Fruit fly (Drosophila melanogaster) whole organism, prepupa: ENCODE measurements around the gene Cad88C.

ENCODE experiments used
- CG10669 ChIP-seq: fragments of 200-800 bp; sonication (Bioruptor generic); optimal IDR thresholded peaks from 3 replicates; lab custom pipeline; 2018; ENCODE audit warnings: missing biosample characterization, mild to moderate bottlenecking, missing genetic modification characterization, moderate library complexity
- CG11294 ChIP-seq: fragments of 200-800 bp; sonication (Bioruptor generic); IDR thresholded peaks from 2 replicates; pipeline ENCODE4 v1.3.6; 2022; ENCODE audit warnings: missing biosample characterization, missing genetic modification characterization
- CG11762 ChIP-seq: fragments of 200-800 bp; sonication (Bioruptor generic); optimal IDR thresholded peaks from 3 replicates; lab custom pipeline; 2016; ENCODE audit warnings: missing biosample characterization, missing genetic modification characterization; ENCODE audit not compliant: insufficient read depth
- CG11902 ChIP-seq: fragments of 200-800 bp; sonication (Bioruptor generic); optimal IDR thresholded peaks from 3 replicates; lab custom pipeline; 2016; ENCODE audit warnings: missing biosample characterization, missing genetic modification characterization
- CG15336 ChIP-seq: fragments of 200-800 bp; sonication (Bioruptor generic); IDR thresholded peaks from 2 replicates; pipeline ENCODE4 v1.3.6; 2022; ENCODE audit warnings: missing biosample characterization, missing genetic modification characterization
- CG1621 ChIP-seq: fragments of 200-800 bp; sonication (Bioruptor generic); optimal IDR thresholded peaks from 3 replicates; lab custom pipeline; 2018; ENCODE audit warnings: missing biosample characterization, mild to moderate bottlenecking, missing genetic modification characterization
- CG16779 ChIP-seq: fragments of 200-800 bp; sonication (Bioruptor generic); optimal IDR thresholded peaks from 3 replicates; lab custom pipeline; 2017; ENCODE audit warnings: missing biosample characterization, mild to moderate bottlenecking, missing genetic modification characterization
- CG3032 ChIP-seq: fragments of 200-800 bp; optimal IDR thresholded peaks from 2 replicates; lab custom pipeline; 2019; ENCODE audit warnings: missing biosample characterization, mild to moderate bottlenecking, missing genetic modification characterization, moderate library complexity
- CG31627 ChIP-seq: fragments of 200-800 bp; sonication (Bioruptor generic); optimal IDR thresholded peaks from 3 replicates; lab custom pipeline; 2016; ENCODE audit warnings: missing biosample characterization, missing genetic modification characterization
- CG32006 ChIP-seq: fragments of 200-800 bp; sonication (Bioruptor generic); optimal IDR thresholded peaks from 3 replicates; lab custom pipeline; 2017; ENCODE audit warnings: missing biosample characterization, mild to moderate bottlenecking, missing genetic modification characterization
- CG34406 ChIP-seq: fragments of 200-800 bp; sonication (Bioruptor generic); optimal IDR thresholded peaks from 3 replicates; lab custom pipeline; 2016; ENCODE audit warnings: missing biosample characterization, missing genetic modification characterization
- CG3919 ChIP-seq: fragments of 200-800 bp; sonication (Bioruptor generic); optimal IDR thresholded peaks from 3 replicates; lab custom pipeline; 2016; ENCODE audit warnings: missing biosample characterization, missing genetic modification characterization
- CG4318 ChIP-seq: fragments of 200-800 bp; sonication (Bioruptor generic); optimal IDR thresholded peaks from 3 replicates; lab custom pipeline; 2017; ENCODE audit warnings: missing biosample characterization, mild to moderate bottlenecking, missing genetic modification characterization
- CG6163 ChIP-seq: fragments of 200-800 bp; sonication (Bioruptor generic); IDR thresholded peaks from 3 replicates; pipeline ENCODE4 v1.3.6; 2022; ENCODE audit warnings: missing biosample characterization, missing genetic modification characterization
- CG6276 ChIP-seq: fragments of 200-800 bp; sonication (Bioruptor generic); optimal IDR thresholded peaks from 2 replicates; lab custom pipeline; 2017; ENCODE audit warnings: missing biosample characterization, mild to moderate bottlenecking, missing genetic modification characterization
- CG6792 ChIP-seq: fragments of 200-800 bp; sonication (Bioruptor generic); optimal IDR thresholded peaks from 3 replicates; lab custom pipeline; 2016; ENCODE audit warnings: missing biosample characterization, missing genetic modification characterization
- CG6854 ChIP-seq: fragments of 200-800 bp; sonication (Bioruptor generic); optimal IDR thresholded peaks from 2 replicates; lab custom pipeline; 2017; ENCODE audit warnings: missing biosample characterization, mild to moderate bottlenecking, missing genetic modification characterization
- CG7368 ChIP-seq: fragments of 200-800 bp; sonication (Bioruptor generic); optimal IDR thresholded peaks from 3 replicates; lab custom pipeline; 2016; ENCODE audit warnings: missing biosample characterization, missing genetic modification characterization
- CG8319 ChIP-seq: fragments of 200-800 bp; sonication (Bioruptor generic); optimal IDR thresholded peaks from 3 replicates; lab custom pipeline; 2016; ENCODE audit warnings: missing biosample characterization, missing genetic modification characterization
- CG8632 ChIP-seq: fragments of 200-800 bp; sonication (Bioruptor generic); optimal IDR thresholded peaks from 3 replicates; lab custom pipeline; 2016; ENCODE audit warnings: missing biosample characterization, missing genetic modification characterization
- CG9139 ChIP-seq: fragments of 200-800 bp; sonication (Bioruptor generic); optimal IDR thresholded peaks from 3 replicates; lab custom pipeline; 2017; ENCODE audit warnings: missing biosample characterization, mild to moderate bottlenecking, missing genetic modification characterization
- Eip75B ChIP-seq: fragments of 200-800 bp; sonication (Bioruptor generic); optimal IDR thresholded peaks from 3 replicates; lab custom pipeline; 2016; ENCODE audit warnings: missing biosample characterization, missing genetic modification characterization
- Eip78C ChIP-seq: fragments of 200-800 bp; sonication (Bioruptor generic); peaks from one replicate; lab custom pipeline; 2016; ENCODE audit warnings: missing biosample characterization, missing genetic modification characterization
- Ets21C ChIP-seq: fragments of 200-800 bp; sonication (Bioruptor generic); optimal IDR thresholded peaks from 3 replicates; lab custom pipeline; 2016; ENCODE audit warnings: missing biosample characterization, missing genetic modification characterization
- Gug ChIP-seq: fragments of 200-800 bp; sonication (Bioruptor generic); IDR thresholded peaks from 2 replicates; pipeline ENCODE4 v1.3.6; 2022; ENCODE audit warnings: missing biosample characterization, missing genetic modification characterization
- Hr4 ChIP-seq: fragments of 200-800 bp; sonication (Bioruptor generic); optimal IDR thresholded peaks from 3 replicates; lab custom pipeline; 2016; ENCODE audit warnings: missing biosample characterization, missing genetic modification characterization
- Lpt ChIP-seq: fragments of 200-800 bp; sonication (Bioruptor generic); optimal IDR thresholded peaks from 3 replicates; lab custom pipeline; 2016; ENCODE audit warnings: missing biosample characterization, missing genetic modification characterization
- Met ChIP-seq: fragments of 200-800 bp; sonication (Bioruptor generic); optimal IDR thresholded peaks from 3 replicates; lab custom pipeline; 2016; ENCODE audit warnings: missing biosample characterization, missing genetic modification characterization
- OdsH ChIP-seq: fragments of 200-800 bp; sonication (Bioruptor generic); optimal IDR thresholded peaks from 3 replicates; lab custom pipeline; 2016; ENCODE audit warnings: missing biosample characterization, missing genetic modification characterization
- Sox102F ChIP-seq: fragments of 200-800 bp; sonication (Bioruptor generic); optimal IDR thresholded peaks from 2 replicates; lab custom pipeline; 2016; ENCODE audit warnings: missing biosample characterization, mild to moderate bottlenecking, missing genetic modification characterization
- Sox15 ChIP-seq: fragments of 200-800 bp; sonication (Bioruptor generic); optimal IDR thresholded peaks from 3 replicates; lab custom pipeline; 2016; ENCODE audit warnings: missing biosample characterization, missing genetic modification characterization
- achi ChIP-seq: fragments of 200-800 bp; sonication (Bioruptor generic); optimal IDR thresholded peaks from 3 replicates; lab custom pipeline; 2016; ENCODE audit warnings: missing biosample characterization, missing genetic modification characterization
- acj6 ChIP-seq: fragments of 200-800 bp; sonication (Bioruptor generic); optimal IDR thresholded peaks from 3 replicates; lab custom pipeline; 2016; ENCODE audit warnings: missing biosample characterization, missing genetic modification characterization
- cyc ChIP-seq: fragments of 200-800 bp; sonication (Bioruptor generic); optimal IDR thresholded peaks from 3 replicates; lab custom pipeline; 2016; ENCODE audit warnings: missing biosample characterization, missing genetic modification characterization
- dac ChIP-seq: fragments of 200-800 bp; sonication (Bioruptor generic); optimal IDR thresholded peaks from 2 replicates; lab custom pipeline; 2017; ENCODE audit warnings: missing biosample characterization, mild to moderate bottlenecking, missing genetic modification characterization
- dsx ChIP-seq: fragments of 200-800 bp; optimal IDR thresholded peaks from 3 replicates; lab custom pipeline; 2019; ENCODE audit warnings: missing biosample characterization, mild to moderate bottlenecking, missing genetic modification characterization, moderate library complexity; ENCODE audit not compliant: poor library complexity, severe bottlenecking
- eg ChIP-seq: fragments of 200-800 bp; sonication (Bioruptor generic); IDR thresholded peaks from 3 replicates; pipeline ENCODE4 v1.3.6; 2022; ENCODE audit warnings: missing biosample characterization, missing genetic modification characterization
- esn ChIP-seq: fragments of 200-800 bp; sonication (Bioruptor generic); optimal IDR thresholded peaks from 2 replicates; lab custom pipeline; 2016; ENCODE audit warnings: missing biosample characterization, mild to moderate bottlenecking, missing genetic modification characterization, moderate library complexity
- fd59A ChIP-seq: fragments of 200-800 bp; sonication (Bioruptor generic); optimal IDR thresholded peaks from 2 replicates; lab custom pipeline; 2017; ENCODE audit warnings: missing biosample characterization, mild to moderate bottlenecking, missing genetic modification characterization, missing genetic modification reagents
- fd85E ChIP-seq: fragments of 200-800 bp; sonication (Bioruptor generic); optimal IDR thresholded peaks from 3 replicates; lab custom pipeline; 2016; ENCODE audit warnings: missing biosample characterization, missing genetic modification characterization
- fkh ChIP-seq: fragments of 200-800 bp; sonication (Bioruptor generic); optimal IDR thresholded peaks from 3 replicates; lab custom pipeline; 2017; ENCODE audit warnings: missing biosample characterization, mild to moderate bottlenecking, missing genetic modification characterization, moderate library complexity
- lz ChIP-seq: fragments of 200-800 bp; sonication (Bioruptor generic); optimal IDR thresholded peaks from 3 replicates; lab custom pipeline; 2016; ENCODE audit warnings: missing biosample characterization, missing genetic modification characterization
- net ChIP-seq: fragments of 200-800 bp; sonication (Bioruptor generic); optimal IDR thresholded peaks from 3 replicates; lab custom pipeline; 2016; ENCODE audit warnings: missing biosample characterization, missing genetic modification characterization
- pdm3 ChIP-seq: fragments of 200-800 bp; sonication (Bioruptor generic); optimal IDR thresholded peaks from 3 replicates; lab custom pipeline; 2016; ENCODE audit warnings: missing biosample characterization, missing genetic modification characterization
- salr ChIP-seq, 2 experiments: fragments of 200-800 bp; sonication (Bioruptor generic); optimal IDR thresholded peaks; 3 replicates each; lab custom pipeline; 2016 to 2018; ENCODE audit warnings: missing biosample characterization in 2 of 2, missing genetic modification characterization in 2 of 2, mild to moderate bottlenecking in 1 of 2
- svp ChIP-seq: fragments of 200-800 bp; sonication (Bioruptor generic); peaks from one replicate; lab custom pipeline; 2016; ENCODE audit warnings: missing biosample characterization, missing genetic modification characterization
- topi ChIP-seq: fragments of 200-800 bp; sonication (Bioruptor generic); optimal IDR thresholded peaks from 3 replicates; lab custom pipeline; 2016; ENCODE audit warnings: missing biosample characterization, missing genetic modification characterization
- vri ChIP-seq: fragments of 200-800 bp; sonication (Bioruptor generic); optimal IDR thresholded peaks from 3 replicates; lab custom pipeline; 2016; ENCODE audit warnings: missing biosample characterization, mild to moderate bottlenecking, missing genetic modification characterization

Gene Cad88C

DNA sequence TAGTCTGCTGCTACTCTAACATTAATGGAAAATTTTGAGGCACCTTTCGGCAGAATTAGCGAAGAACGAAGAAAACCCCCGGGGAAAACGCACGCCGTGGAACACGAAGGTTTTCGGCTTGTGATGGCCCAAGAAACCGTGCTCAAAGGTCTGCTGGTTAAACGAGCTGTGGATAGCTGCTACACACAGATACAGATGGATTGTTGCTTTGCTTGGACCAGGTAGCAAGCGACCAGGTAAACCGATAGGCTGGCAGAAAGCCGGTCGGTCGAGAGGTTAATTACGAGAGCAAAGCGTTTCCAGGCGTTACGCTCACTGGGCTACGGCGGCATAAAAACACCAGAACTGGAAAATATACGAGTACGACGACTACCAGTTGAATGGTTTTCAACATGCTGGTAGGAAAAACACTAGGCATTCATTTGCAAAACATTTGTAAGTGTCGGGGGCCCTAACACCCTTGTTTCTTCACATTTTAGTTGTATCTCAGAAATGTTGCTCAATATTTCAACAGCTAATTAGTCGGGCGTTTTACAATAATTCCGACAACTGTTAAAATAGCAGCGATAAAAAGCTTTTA is 22.1 kb downstream of the Cad88C start:
- TF ChIP-seq CG6854 (GFP tag; lab: Kevin White, UChicago): peak; percentile 5
- no peak for TF ChIP-seq topi

DNA sequence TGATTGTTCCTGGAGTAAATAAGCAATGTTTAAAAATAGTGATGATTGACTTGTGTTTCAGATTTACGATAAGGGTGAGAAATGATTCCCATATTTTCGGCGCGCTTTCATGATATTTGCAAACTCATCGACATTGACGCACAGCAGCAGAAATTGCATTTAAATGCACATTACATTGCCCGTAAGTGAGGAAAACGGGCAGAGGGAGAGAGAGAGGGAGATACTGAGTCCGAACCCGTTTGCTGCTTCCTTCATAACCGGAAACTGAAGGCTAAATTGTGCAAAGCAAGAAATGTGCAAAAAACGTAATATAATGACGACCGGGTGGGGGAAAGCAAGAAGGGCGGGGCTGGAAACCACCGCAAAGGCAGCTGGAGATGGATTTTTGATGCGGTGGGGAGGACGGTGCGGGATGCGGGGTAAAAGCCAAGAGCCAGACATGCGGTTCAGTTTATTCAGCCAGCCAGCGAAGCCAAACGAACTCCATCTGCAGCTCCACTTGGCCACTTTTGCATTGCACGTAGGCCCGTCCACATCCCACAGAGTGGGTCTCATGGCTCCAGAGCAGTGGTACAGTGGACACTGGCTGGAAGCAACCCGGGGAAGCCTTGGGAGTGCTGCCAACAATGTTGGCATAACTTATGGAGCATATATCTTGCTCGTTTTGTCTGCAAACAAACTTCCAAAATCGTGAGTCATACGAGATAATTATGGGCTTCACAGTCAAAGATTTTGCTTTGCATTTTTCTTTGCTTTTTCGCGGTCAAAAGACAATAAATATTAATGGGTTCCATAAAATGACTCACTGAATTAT is 23.0 kb downstream of the Cad88C start:
- TF ChIP-seq CG4318 (no peak), CG8632 (no peak), CG6792 (GFP tag; lab: Kevin White, UChicago) (peak; percentile 8), net (GFP tag; lab: Kevin White, UChicago) (no peak), CG15336 (0 out of 2 replicates have a peak, but pooled peaks have one; percentile 31), fkh (no peak), Met (no peak), CG1621 (tag; lab: Kevin White, UChicago) (peak; percentile 39), acj6 (GFP tag; lab: Kevin White, UChicago) (no peak), dac (no peak), OdsH (GFP tag; lab: Kevin White, UChicago) (no peak), Sox102F (no peak), fd59A (no peak), CG34406 (no peak), CG9139 (GFP tag; lab: Kevin White, UChicago) (peak; percentile 22), CG3919 (GFP tag; lab: Kevin White, UChicago) (peak; percentile 48), CG11294 (GFP tag; lab: Robert Waterston, UW) (no peak), fd85E (GFP tag; lab: Kevin White, UChicago) (no peak), CG31627 (GFP tag; lab: Kevin White, UChicago) (no peak), Eip75B (GFP tag; lab: Kevin White, UChicago) (no peak), cyc (peak; percentile 28), lz (GFP tag; lab: Kevin White, UChicago) (no peak), CG11902 (peak; percentile 9), CG6854 (GFP tag; lab: Kevin White, UChicago) (peak; percentile 72), Gug (peak; percentile 19; the same call in 1 of the 2 replicates), topi (peak; percentile 7), Hr4 (GFP tag; lab: Kevin White, UChicago) (no peak), Ets21C (GFP tag; lab: Kevin White, UChicago) (no peak), pdm3 (GFP tag; lab: Kevin White, UChicago) (no peak), dsx (GFP tag; lab: Kevin White, UChicago) (peak; percentile 60), vri (GFP tag; lab: Kevin White, UChicago) (peak; percentile 45), Sox15 (GFP tag; lab: Kevin White, UChicago) (no peak), salr (GFP tag; optimal IDR thresholded peaks at IDR 0.05; lab: Kevin White, UChicago) (no peak), CG10669 (GFP tag; lab: Kevin White, UChicago) (peak; percentile 28), CG32006 (GFP tag; lab: Kevin White, UChicago) (no peak), CG6276 (GFP tag; lab: Kevin White, UChicago) (peak; percentile 19), achi (GFP tag; lab: Kevin White, UChicago) (no peak), esn (GFP tag; lab: Kevin White, UChicago) (no peak), CG8319 (GFP tag; lab: Kevin White, UChicago) (no peak), svp (GFP tag; lab: Kevin White, UChicago) (no peak), CG11762 (GFP tag; lab: Kevin White, UChicago) (no peak), CG7368 (no peak), CG3032 (tag; lab: Kevin White, UChicago) (no peak), CG16779 (no peak), eg (GFP tag; lab: Robert Waterston, UW) (peak; percentile 60; the same call in 2 of the 3 replicates), Lpt (peak; percentile 48), Eip78C (GFP tag; lab: Kevin White, UChicago) (peak; percentile 83), CG6163 (GFP tag; lab: Robert Waterston, UW) (peak; percentile 63; the same call in 2 of the 3 replicates)
